Worm (Caenorhabditis elegans): Measurements from ENCODE around the gene nhr-274.

ce11 chrIV:1659045-1659741 lies 14.1 kb upstream of the nhr-274 start, which contains the start of gene rps-28:
- TF ChIP-seq bed-2 (GFP tag; IDR thresholded peaks at IDR 0.05) (no peak), attf-5 (GFP tag; optimal IDR thresholded peaks at IDR 0.05) (peak; percentile 99), ccch-3 (GFP tag; optimal IDR thresholded peaks at IDR 0.05) (no peak), dpl-1 (GFP tag; optimal IDR thresholded peaks at IDR 0.05) (peak; percentile 77), ama-1 (optimal IDR thresholded peaks at IDR 0.05) (no peak), ama-1 (GFP tag; optimal IDR thresholded peaks at IDR 0.05) (peak in 1 of 2 experiments; percentile 58), F37B4.10 (GFP tag; IDR thresholded peaks at IDR 0.05) (0 out of 2 replicates have a peak, but pooled peaks have one; percentile 67)
